Worm (Caenorhabditis elegans): Measurements from ENCODE around the gene F36H9.4.
"Not testable (repeated sequence)": the region's sequence is repeated elsewhere in the genome, so short reads cannot be mapped to it uniquely, and the experiment has no call there.

Gene F36H9.4

DNA sequence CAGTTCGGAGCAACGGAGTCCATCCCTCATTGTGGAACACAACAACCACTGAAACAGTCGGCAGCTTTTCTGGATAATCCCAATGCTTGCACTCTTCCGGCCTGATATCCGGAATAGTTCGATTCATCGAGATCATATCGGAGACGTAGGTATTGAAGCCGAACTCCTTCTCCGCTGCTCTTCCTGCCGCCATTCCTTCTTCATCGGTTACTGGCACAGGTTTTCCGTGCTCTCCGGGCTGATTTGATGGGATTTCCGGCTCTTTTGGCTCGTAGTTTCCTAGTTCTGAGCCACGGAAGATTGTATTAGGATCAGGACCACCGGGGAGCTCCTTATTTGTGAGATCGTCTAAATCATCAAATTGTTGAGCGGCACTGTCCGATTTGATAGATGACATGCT, 41.0 kb upstream of the F36H9.4 start:
- TF ChIP-seq ama-1 (optimal IDR thresholded peaks at IDR 0.05) (no peak), crh-2 (tag; optimal IDR thresholded peaks at IDR 0.05) (no peak), nhr-25 (tag; optimal IDR thresholded peaks at IDR 0.05) (no peak), mdl-1 (tag; optimal IDR thresholded peaks at IDR 0.05) (no peak), unc-55 (GFP tag; optimal IDR thresholded peaks at IDR 0.05) (no peak), mab-5 (tag; optimal IDR thresholded peaks at IDR 0.05) (no peak), lin-11 (tag; optimal IDR thresholded peaks at IDR 0.05) (no peak), nhr-77 (tag; optimal IDR thresholded peaks at IDR 0.05) (no peak), snpc-4 (tag; optimal IDR thresholded peaks at IDR 0.05) (no peak), ztf-11 (tag; optimal IDR thresholded peaks at IDR 0.05) (no peak), alr-1 (tag; optimal IDR thresholded peaks at IDR 0.05) (no peak), sma-9 (GFP tag; optimal IDR thresholded peaks at IDR 0.05) (no peak), sma-9 (tag; optimal IDR thresholded peaks at IDR 0.05) (no peak), blmp-1 (tag; optimal IDR thresholded peaks at IDR 0.05; ENCODE audit: insufficient read depth) (no peak), ztf-4 (tag; optimal IDR thresholded peaks at IDR 0.05) (no peak), nhr-6 (tag; optimal IDR thresholded peaks at IDR 0.05) (no peak), unc-39 (tag; optimal IDR thresholded peaks at IDR 0.05) (no peak), lsy-2 (tag; optimal IDR thresholded peaks at IDR 0.05) (no peak), nhr-23 (tag; optimal IDR thresholded peaks at IDR 0.05) (no peak)

DNA sequence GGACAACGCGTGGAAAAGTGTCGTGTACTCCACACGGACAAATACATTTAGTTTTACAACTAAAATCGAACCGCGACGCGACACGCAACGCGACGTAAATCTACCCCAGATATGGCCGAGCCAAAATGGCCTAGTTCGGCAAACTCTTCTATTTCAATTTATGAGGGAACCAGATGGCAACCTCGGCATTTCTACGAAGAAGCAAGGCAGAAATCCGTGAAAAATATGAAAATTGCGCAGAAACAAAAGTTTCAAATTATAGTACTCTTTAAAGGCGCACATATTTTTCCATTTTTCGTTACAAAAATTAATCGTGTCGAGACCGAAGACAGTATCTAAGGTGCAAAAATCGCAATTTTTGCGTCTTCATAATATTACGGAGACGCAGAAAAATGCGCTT, 35.7 kb upstream of the F36H9.4 start, which contains the start of gene Y46H3A.5:
Gene Y46H3A.5, minus strand, starts transcription at position 101 of the 400 bp plus-strand sequence.
- not testable (repeated sequence) for TF ChIP-seq mbf-1, ceh-16, snpc-4 (tag; optimal IDR thresholded peaks at IDR 0.05)

DNA sequence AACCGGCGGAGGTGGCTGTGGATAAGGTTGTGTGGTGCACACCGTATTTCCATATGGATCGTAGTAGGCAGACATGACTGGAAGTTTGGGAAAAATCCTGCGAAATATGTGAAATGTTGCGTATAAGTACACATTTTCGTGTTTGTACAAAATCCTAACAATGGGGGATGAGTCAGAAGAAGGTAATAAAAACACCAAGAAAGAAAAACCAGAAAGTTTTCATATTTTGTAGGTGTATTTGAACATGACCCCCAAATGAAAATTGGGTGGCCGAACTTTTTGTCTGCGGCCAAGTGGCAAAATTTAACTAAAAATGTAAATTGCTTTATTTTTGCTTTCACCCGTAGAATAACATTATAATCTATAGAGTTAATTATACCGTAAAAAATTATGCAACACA, 32.0 kb upstream of the F36H9.4 start, which contains the start of gene Y46H3A.4:
Gene Y46H3A.4, minus strand, starts transcription at position 101 of the 400 bp plus-strand sequence.
- TF ChIP-seq aly-2 (tag; optimal IDR thresholded peaks at IDR 0.05) (no peak), nhr-25 (tag; optimal IDR thresholded peaks at IDR 0.05) (no peak), mab-5 (tag; optimal IDR thresholded peaks at IDR 0.05) (no peak), crh-2 (tag; optimal IDR thresholded peaks at IDR 0.05) (no peak), lin-11 (tag; optimal IDR thresholded peaks at IDR 0.05) (no peak), R02D3.7 (tag; optimal IDR thresholded peaks at IDR 0.05) (no peak)

DNA sequence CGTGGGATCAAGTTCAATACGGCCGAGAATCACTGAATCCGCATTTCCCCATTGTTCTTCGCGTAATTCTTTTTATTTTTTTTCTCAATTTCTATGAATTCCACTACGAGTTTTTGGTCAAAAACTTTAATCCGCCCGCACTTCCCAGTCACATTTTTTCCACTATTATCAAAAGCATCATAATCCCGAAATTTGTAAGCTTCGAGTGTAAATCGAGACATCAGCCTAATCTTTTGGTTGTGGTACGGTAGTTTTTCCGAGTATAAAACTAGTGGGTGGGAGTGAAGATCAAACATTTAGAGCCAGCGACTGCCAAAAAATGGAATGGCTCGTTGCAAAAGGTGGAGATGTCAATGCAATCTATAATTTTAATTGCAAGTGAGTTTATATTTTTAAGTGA, 28.1 kb upstream of the F36H9.4 start, which contains the start of gene srt-42:
Gene srt-42, plus strand, starts transcription at position 301 of the 400 bp plus-strand sequence.
- no peak for TF ChIP-seq nhr-10 (tag; optimal IDR thresholded peaks at IDR 0.05)
- no peak for TF ChIP-seq nhr-6 (tag; optimal IDR thresholded peaks at IDR 0.05)
- TF ChIP-seq fos-1 (tag; optimal IDR thresholded peaks at IDR 0.05) = no peak
- no peak for TF ChIP-seq elt-1 (tag; optimal IDR thresholded peaks at IDR 0.05)
- TF ChIP-seq peb-1 (tag; optimal IDR thresholded peaks at IDR 0.05) = no peak
- TF ChIP-seq ZK546.5 (tag; optimal IDR thresholded peaks at IDR 0.05) = no peak

DNA sequence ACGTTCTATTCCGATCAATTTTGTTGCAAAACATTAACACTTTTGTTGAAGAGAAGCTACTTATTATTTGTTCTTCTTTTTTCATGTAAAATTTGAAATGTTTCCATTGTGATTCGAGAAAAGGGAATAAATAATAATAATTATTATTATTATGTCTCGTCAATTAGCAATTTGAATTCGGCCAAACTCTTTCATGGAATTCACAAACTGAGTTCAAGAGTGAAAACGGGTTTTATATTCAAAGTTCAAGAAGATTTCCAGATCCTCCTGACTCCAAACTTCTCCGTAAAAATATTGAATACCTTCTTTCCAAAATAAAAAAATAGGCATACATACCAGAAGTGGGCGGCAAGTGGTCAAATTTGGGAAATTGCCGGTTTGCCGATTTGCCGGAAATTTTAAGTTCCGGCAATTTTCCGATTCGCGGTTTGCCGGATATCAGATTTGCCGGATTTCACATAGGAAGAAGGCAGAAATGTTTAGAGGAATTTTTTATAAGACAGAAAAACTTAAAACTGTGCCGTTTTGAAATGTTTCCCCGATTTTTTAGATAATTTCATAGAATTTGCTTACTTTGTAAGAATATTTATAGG, 26.8 kb upstream of the F36H9.4 start:
- peak; percentile 26 for TF ChIP-seq crh-2 (tag; optimal IDR thresholded peaks at IDR 0.05)
- TF ChIP-seq C34F6.9 (tag; optimal IDR thresholded peaks at IDR 0.05) = peak; percentile 70
- no peak for TF ChIP-seq alr-1 (tag; optimal IDR thresholded peaks at IDR 0.05)
- peak; percentile 82 for TF ChIP-seq ama-1 (optimal IDR thresholded peaks at IDR 0.05)
- TF ChIP-seq ztf-4 (tag; optimal IDR thresholded peaks at IDR 0.05) = peak; percentile 21
- no peak for TF ChIP-seq zag-1 (tag; optimal IDR thresholded peaks at IDR 0.05)

DNA sequence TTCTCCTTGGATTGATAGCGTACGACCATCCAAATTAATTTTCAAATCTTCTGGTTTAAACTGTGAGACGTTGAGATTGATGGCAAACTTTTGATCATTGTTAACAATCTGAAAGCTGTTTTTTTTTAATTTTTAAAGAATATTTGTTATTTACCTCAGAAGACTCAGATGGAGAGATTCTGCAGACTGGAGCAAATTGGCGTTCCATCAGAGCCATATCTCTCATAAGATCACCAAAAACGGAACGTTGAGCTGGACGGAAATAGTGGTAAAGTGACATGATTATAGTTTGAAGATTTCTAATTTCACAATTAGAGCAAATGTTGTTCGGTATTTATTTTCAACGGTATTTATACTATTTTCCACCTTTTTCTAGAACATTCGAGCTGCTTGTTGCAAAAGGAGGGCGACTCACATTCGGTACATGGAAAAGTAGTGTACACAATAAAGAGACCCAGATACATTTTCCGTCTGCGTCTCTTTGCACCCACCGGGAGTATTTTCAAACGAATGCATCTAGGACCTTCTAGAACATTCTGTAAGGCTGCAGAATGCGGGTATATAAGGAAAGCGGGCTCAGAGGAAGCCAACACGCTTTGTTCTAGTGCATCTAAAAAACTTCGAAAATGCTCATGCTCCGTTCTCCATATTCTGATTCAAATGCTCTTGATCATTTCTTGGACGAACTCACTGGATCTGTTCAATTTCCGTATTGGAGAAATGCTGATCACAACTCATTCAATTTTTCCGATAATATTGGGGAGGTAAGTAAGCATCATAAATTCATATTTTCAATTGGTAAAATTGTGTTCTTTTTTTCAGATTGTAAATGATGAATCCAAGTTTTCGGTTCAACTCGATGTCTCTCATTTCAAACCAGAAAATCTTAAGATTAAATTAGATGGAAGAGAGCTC, 25.9 kb upstream of the F36H9.4 start, which contains the start of the genes hsp-16.2 and hsp-16.41:
Gene hsp-16.2, minus strand, starts transcription at position 313 of the 915 bp plus-strand sequence.
Gene hsp-16.41, plus strand, starts transcription at position 534 of the 915 bp plus-strand sequence.
- TF ChIP-seq fos-1 (tag; optimal IDR thresholded peaks at IDR 0.05) = peak; percentile 37
- TF ChIP-seq unc-55 (GFP tag; optimal IDR thresholded peaks at IDR 0.05) = peak; percentile 63
- no peak for TF ChIP-seq mdl-1 (tag; optimal IDR thresholded peaks at IDR 0.05)
- peak; percentile 52 for TF ChIP-seq sem-4 (tag; optimal IDR thresholded peaks at IDR 0.05)
- TF ChIP-seq aly-2 (tag; optimal IDR thresholded peaks at IDR 0.05) = no peak
- TF ChIP-seq skn-1 (tag; optimal IDR thresholded peaks at IDR 0.05) = no peak
- peak; percentile 65 for TF ChIP-seq F13H6.1 (tag; optimal IDR thresholded peaks at IDR 0.05)
- peak; percentile 40 for TF ChIP-seq nhr-129 (tag; optimal IDR thresholded peaks at IDR 0.05)
- no peak for TF ChIP-seq nhr-6 (tag; optimal IDR thresholded peaks at IDR 0.05)
- peak; percentile 21 for TF ChIP-seq lin-13 (GFP tag; optimal IDR thresholded peaks at IDR 0.05)
- peak; percentile 74 for TF ChIP-seq sma-9 (GFP tag; optimal IDR thresholded peaks at IDR 0.05)
- TF ChIP-seq sma-9 (tag; optimal IDR thresholded peaks at IDR 0.05) = no peak
- peak; percentile 97 for TF ChIP-seq ama-1 (optimal IDR thresholded peaks at IDR 0.05)
- peak in 1 of 2 experiments; percentile 72 for TF ChIP-seq lsy-2 (tag; optimal IDR thresholded peaks at IDR 0.05)
- TF ChIP-seq crh-2 (tag; optimal IDR thresholded peaks at IDR 0.05) = peak; percentile 65
- TF ChIP-seq ztf-4 (tag; optimal IDR thresholded peaks at IDR 0.05) = peak; percentile 57
- no peak for TF ChIP-seq R02D3.7 (tag; optimal IDR thresholded peaks at IDR 0.05)
- no peak for TF ChIP-seq mab-5 (tag; optimal IDR thresholded peaks at IDR 0.05)
- peak; percentile 61 for TF ChIP-seq C34F6.9 (tag; optimal IDR thresholded peaks at IDR 0.05)

Data from whole organism, L2 larva.